Worm (Caenorhabditis elegans) whole organism, young adult: ENCODE results near the gene vamp-7.
A peak's percentile ranks its signal among the peaks of the same experiment; 100 is the strongest.

Experiments
- C06A6.2 ChIP-seq: fragments of 200-800 bp; sonication (Bioruptor generic); conservative IDR thresholded peaks from 2 replicates; pipeline ENCODE4 v1.3.6; 2022; ENCODE audit warnings: missing genetic modification characterization, missing compliant biosample characterization
- D2030.7 ChIP-seq: fragments of 200-800 bp; sonication (Bioruptor generic); IDR thresholded peaks from 2 replicates; pipeline ENCODE4 v1.3.6; 2022; ENCODE audit warnings: missing genetic modification reagents, missing genetic modification characterization, missing compliant biosample characterization
- ama-1 ChIP-seq, 3 experiments: fragments of 150-350 bp in 1 of 3; sonication (generic microtip) in 2 of 3; optimal IDR thresholded peaks; 2 replicates each; lab custom pipeline; 2014 to 2018; ENCODE audit warnings: missing biosample characterization in 2 of 3, missing genetic modification characterization in 2 of 3, missing genetic modification reagents in 2 of 3
- cebp-2 ChIP-seq: fragments of 200-800 bp; sonication (Bioruptor generic); IDR thresholded peaks from 2 replicates; pipeline ENCODE4 v1.3.6; 2022; ENCODE audit warnings: missing genetic modification characterization, missing compliant biosample characterization
- dpl-1 ChIP-seq: fragments of 150-350 bp; optimal IDR thresholded peaks from 2 replicates; lab custom pipeline; 2014; ENCODE audit warnings: missing biosample characterization, missing genetic modification reagents, missing genetic modification characterization
- efl-1 ChIP-seq: fragments of 150-350 bp; optimal IDR thresholded peaks from 2 replicates; lab custom pipeline; 2014; ENCODE audit warnings: missing biosample characterization, missing genetic modification reagents, missing genetic modification characterization
- lsy-27 ChIP-seq: sonication (generic microtip); optimal IDR thresholded peaks from 2 replicates; lab custom pipeline; 2017; ENCODE audit warnings: missing genetic modification characterization, mild to moderate bottlenecking, missing compliant biosample characterization, antibody characterized with exemption, missing genotype, borderline replicate concordance; ENCODE audit not compliant: insufficient read depth
- madf-6 ChIP-seq: fragments of 200-800 bp; sonication (Bioruptor generic); IDR thresholded peaks from 2 replicates; pipeline ENCODE4 v1.3.6; 2022; ENCODE audit warnings: missing genetic modification reagents, missing genetic modification characterization, missing compliant biosample characterization
- nfya-2 ChIP-seq: fragments of 200-800 bp; sonication (Bioruptor generic); IDR thresholded peaks from 2 replicates; pipeline ENCODE4 v1.3.6; 2022; ENCODE audit warnings: missing genetic modification reagents, missing genetic modification characterization, missing compliant biosample characterization
- ztf-6 ChIP-seq: fragments of 200-800 bp; sonication (Bioruptor generic); IDR thresholded peaks from 2 replicates; pipeline ENCODE4 v1.3.6; 2022; ENCODE audit warnings: missing genetic modification reagents, missing genetic modification characterization, missing compliant biosample characterization

ce11 chrIV:2607513-2608101 lies at the start of gene vamp-7:
- no peak for TF ChIP-seq ztf-6
- TF ChIP-seq dpl-1 (GFP tag; lab: Kevin White, UChicago): peak; percentile 55
- TF ChIP-seq efl-1 (GFP tag; lab: Kevin White, UChicago): peak; percentile 78
- TF ChIP-seq lsy-27 (tag; lab: Kevin White, UChicago): no peak
- no peak for TF ChIP-seq nfya-2 (GFP tag; lab: Robert Waterston, UW)
- TF ChIP-seq ama-1 (optimal IDR thresholded peaks at IDR 0.05; lab: Kevin White, UChicago): no peak
- no peak for TF ChIP-seq ama-1 (GFP tag; optimal IDR thresholded peaks at IDR 0.05; lab: Kevin White, UChicago)
- peak; percentile 94 for TF ChIP-seq madf-6 (GFP tag; lab: Robert Waterston, UW)
- no peak for TF ChIP-seq C06A6.2 (GFP tag; lab: Robert Waterston, UW)
- no peak for TF ChIP-seq cebp-2 (GFP tag; lab: Robert Waterston, UW)
- TF ChIP-seq D2030.7 (GFP tag; lab: Robert Waterston, UW): no peak
